Worm (Caenorhabditis elegans) whole organism, young adult: Measurements from ENCODE around the gene mab-10.

Experiments used
- D2030.7 ChIP-seq: fragments of 200-800 bp; sonication (Bioruptor generic); IDR thresholded peaks from 2 replicates; pipeline ENCODE4 v1.3.6; 2022; ENCODE audit warnings: missing genetic modification reagents, missing genetic modification characterization, missing compliant biosample characterization
- F23B12.7 ChIP-seq: sonication (generic microtip); optimal IDR thresholded peaks from 2 replicates; lab custom pipeline; 2017; ENCODE audit warnings: missing genetic modification characterization, mild to moderate bottlenecking, missing compliant biosample characterization, antibody characterized with exemption, moderate library complexity; ENCODE audit not compliant: insufficient read depth
- F33H1.4 ChIP-seq: fragments of 200-800 bp; sonication (Bioruptor generic); IDR thresholded peaks from 2 replicates; pipeline ENCODE4 v1.3.6; 2022; ENCODE audit warnings: missing genetic modification reagents, missing genetic modification characterization, missing compliant biosample characterization
- F49E8.2 ChIP-seq: sonication (generic microtip); optimal IDR thresholded peaks from 3 replicates; lab custom pipeline; 2017; ENCODE audit warnings: missing genetic modification characterization, mild to moderate bottlenecking, missing compliant biosample characterization, antibody characterized with exemption, moderate library complexity; ENCODE audit not compliant: insufficient read depth
- F55B11.4 ChIP-seq: sonication (generic microtip); optimal IDR thresholded peaks from 2 replicates; lab custom pipeline; 2016; ENCODE audit warnings: missing compliant biosample characterization, missing genetic modification characterization, borderline replicate concordance; ENCODE audit not compliant: insufficient read depth
- F57C9.4 ChIP-seq: sonication (generic microtip); optimal IDR thresholded peaks from 2 replicates; lab custom pipeline; 2017; ENCODE audit warnings: mild to moderate bottlenecking, missing genetic modification characterization, missing compliant biosample characterization
- T07F8.4 ChIP-seq: sonication (generic microtip); optimal IDR thresholded peaks from 2 replicates; lab custom pipeline; 2016; ENCODE audit warnings: mild to moderate bottlenecking, missing genetic modification characterization, moderate library complexity, missing compliant biosample characterization
- Y53F4B.3 ChIP-seq: fragments of 200-800 bp; sonication (Bioruptor generic); IDR thresholded peaks from 2 replicates; pipeline ENCODE4 v1.3.6; 2022; ENCODE audit warnings: missing genetic modification reagents, missing genetic modification characterization, missing compliant biosample characterization
- Y56A3A.18 ChIP-seq: fragments of 200-800 bp; sonication (Bioruptor generic); IDR thresholded peaks from 2 replicates; pipeline ENCODE4 v1.3.6; 2022; ENCODE audit warnings: missing genetic modification reagents, missing genetic modification characterization, missing compliant biosample characterization
- akir-1 ChIP-seq: fragments of 200-800 bp; sonication (Bioruptor generic); optimal IDR thresholded peaks from 2 replicates; lab custom pipeline; 2018; ENCODE audit warnings: mild to moderate bottlenecking, missing genetic modification characterization, moderate library complexity, missing compliant biosample characterization
- ama-1 ChIP-seq, 3 experiments: fragments of 150-350 bp in 1 of 3; sonication (generic microtip) in 2 of 3; optimal IDR thresholded peaks; 2 replicates each; lab custom pipeline; 2014 to 2018; ENCODE audit warnings: missing biosample characterization in 2 of 3, missing genetic modification characterization in 2 of 3, missing genetic modification reagents in 2 of 3
- ccch-3 ChIP-seq: fragments of 200-800 bp; sonication (Bioruptor generic); optimal IDR thresholded peaks from 2 replicates; lab custom pipeline; 2018; ENCODE audit warnings: mild to moderate bottlenecking, missing genetic modification characterization, missing compliant biosample characterization
- ceh-27 ChIP-seq: fragments of 200-800 bp; sonication (Bioruptor generic); optimal IDR thresholded peaks from 2 replicates; lab custom pipeline; 2018; ENCODE audit warnings: mild to moderate bottlenecking, missing genetic modification characterization, moderate library complexity, missing compliant biosample characterization
- ceh-58 ChIP-seq: fragments of 200-800 bp; sonication (Bioruptor generic); IDR thresholded peaks from 2 replicates; pipeline ENCODE4 v1.3.6; 2022; ENCODE audit warnings: missing genetic modification characterization, missing compliant biosample characterization
- chd-7 ChIP-seq: sonication (generic microtip); optimal IDR thresholded peaks from 2 replicates; lab custom pipeline; 2016; ENCODE audit warnings: mild to moderate bottlenecking, missing genetic modification characterization, moderate library complexity, missing compliant biosample characterization
- die-1 ChIP-seq: sonication (generic microtip); optimal IDR thresholded peaks from 2 replicates; lab custom pipeline; 2016; ENCODE audit warnings: missing genotype, mild to moderate bottlenecking, missing genetic modification characterization, missing compliant biosample characterization
- efl-1 ChIP-seq: fragments of 150-350 bp; optimal IDR thresholded peaks from 2 replicates; lab custom pipeline; 2014; ENCODE audit warnings: missing biosample characterization, missing genetic modification reagents, missing genetic modification characterization
- fkh-3 ChIP-seq: sonication (generic microtip); optimal IDR thresholded peaks from 2 replicates; lab custom pipeline; 2016; ENCODE audit warnings: mild to moderate bottlenecking, missing genetic modification characterization, missing compliant biosample characterization
- hlh-26 ChIP-seq: fragments of 200-800 bp; sonication (Bioruptor generic); conservative IDR thresholded peaks from 2 replicates; pipeline ENCODE4 v1.3.6; 2022; ENCODE audit warnings: missing genetic modification reagents, missing genetic modification characterization, missing compliant biosample characterization
- hmg-1.2 ChIP-seq: fragments of 200-800 bp; sonication (Bioruptor generic); IDR thresholded peaks from 2 replicates; pipeline ENCODE4 v1.3.6; 2022; ENCODE audit warnings: missing genetic modification reagents, missing genetic modification characterization, missing compliant biosample characterization
- hmg-20 ChIP-seq: fragments of 200-800 bp; sonication (Bioruptor generic); IDR thresholded peaks from 2 replicates; pipeline ENCODE4 v1.3.6; 2022; ENCODE audit warnings: missing genetic modification reagents, missing genetic modification characterization, missing compliant biosample characterization
- hrde-1 ChIP-seq: sonication (generic microtip); optimal IDR thresholded peaks from 2 replicates; lab custom pipeline; 2016; ENCODE audit warnings: missing genetic modification characterization, mild to moderate bottlenecking, missing compliant biosample characterization, moderate library complexity, missing genotype, missing genetic modification reagents, borderline replicate concordance
- hsf-1 ChIP-seq: fragments of 200-800 bp; sonication (Bioruptor generic); IDR thresholded peaks from 2 replicates; pipeline ENCODE4 v1.3.6; 2022; ENCODE audit warnings: missing genetic modification reagents, missing genetic modification characterization, missing compliant biosample characterization
- let-526 ChIP-seq: fragments of 200-800 bp; sonication (Bioruptor generic); IDR thresholded peaks from 2 replicates; pipeline ENCODE4 v1.3.6; 2022; ENCODE audit warnings: missing genetic modification reagents, missing genetic modification characterization, missing compliant biosample characterization
- lin-40 ChIP-seq: sonication (generic microtip); optimal IDR thresholded peaks from 2 replicates; lab custom pipeline; 2016; ENCODE audit warnings: missing genetic modification characterization, mild to moderate bottlenecking, missing compliant biosample characterization, missing genotype, missing genetic modification reagents
- madf-3 ChIP-seq: fragments of 200-800 bp; sonication (Bioruptor generic); IDR thresholded peaks from 2 replicates; pipeline ENCODE4 v1.3.6; 2022; ENCODE audit warnings: missing genetic modification reagents, missing genetic modification characterization, missing compliant biosample characterization
- madf-8 ChIP-seq: fragments of 200-800 bp; sonication (Bioruptor generic); conservative IDR thresholded peaks from 2 replicates; pipeline ENCODE4 v1.3.6; 2022; ENCODE audit warnings: missing genetic modification reagents, missing genetic modification characterization, missing compliant biosample characterization
- mcd-1 ChIP-seq: fragments of 200-800 bp; sonication (Bioruptor generic); IDR thresholded peaks from 2 replicates; pipeline ENCODE4 v1.3.6; 2022; ENCODE audit warnings: missing genetic modification reagents, missing genetic modification characterization, missing compliant biosample characterization
- nhr-179 ChIP-seq: sonication (generic microtip); optimal IDR thresholded peaks from 2 replicates; lab custom pipeline; 2016; ENCODE audit warnings: mild to moderate bottlenecking, missing genetic modification characterization, missing compliant biosample characterization
- repo-1 ChIP-seq: sonication (generic microtip); optimal IDR thresholded peaks from 2 replicates; lab custom pipeline; 2017; ENCODE audit warnings: mild to moderate bottlenecking, missing genetic modification characterization, missing compliant biosample characterization
- rpc-1 ChIP-seq, 2 experiments: fragments of 150-350 bp in 1 of 2; sonication (generic microtip) in 1 of 2; optimal IDR thresholded peaks; 2 replicates each; lab custom pipeline; 2014 to 2018; ENCODE audit warnings: missing biosample characterization in 1 of 2, missing genetic modification characterization in 1 of 2, missing genetic modification reagents in 1 of 2, missing genotype in 1 of 2
- somi-1 ChIP-seq: fragments of 200-800 bp; sonication (Bioruptor generic); optimal IDR thresholded peaks from 2 replicates; lab custom pipeline; 2018; ENCODE audit warnings: mild to moderate bottlenecking, missing genetic modification characterization, missing compliant biosample characterization
- zfh-2 ChIP-seq: fragments of 200-800 bp; sonication (Bioruptor generic); conservative IDR thresholded peaks from 2 replicates; pipeline ENCODE4 v1.3.6; 2022; ENCODE audit warnings: missing genetic modification reagents, missing genetic modification characterization, missing compliant biosample characterization
- ztf-22 ChIP-seq: fragments of 200-800 bp; sonication (Bioruptor generic); optimal IDR thresholded peaks from 2 replicates; lab custom pipeline; 2018; ENCODE audit warnings: mild to moderate bottlenecking, missing genetic modification characterization, moderate library complexity, missing compliant biosample characterization
- ztf-6 ChIP-seq: fragments of 200-800 bp; sonication (Bioruptor generic); IDR thresholded peaks from 2 replicates; pipeline ENCODE4 v1.3.6; 2022; ENCODE audit warnings: missing genetic modification reagents, missing genetic modification characterization, missing compliant biosample characterization

The mab-10 gene

ce11 chrII:10566458-10566857 lies 38.6 kb downstream of the mab-10 start:
- no peak for TF ChIP-seq ama-1 (optimal IDR thresholded peaks at IDR 0.05; lab: Kevin White, UChicago)
- no peak for TF ChIP-seq ama-1 (GFP tag; optimal IDR thresholded peaks at IDR 0.05; lab: Kevin White, UChicago)
- no peak for TF ChIP-seq akir-1 (GFP tag; lab: Kevin White, UChicago)
- no peak for TF ChIP-seq repo-1
- TF ChIP-seq zfh-2 = peak; percentile 59

DNA sequence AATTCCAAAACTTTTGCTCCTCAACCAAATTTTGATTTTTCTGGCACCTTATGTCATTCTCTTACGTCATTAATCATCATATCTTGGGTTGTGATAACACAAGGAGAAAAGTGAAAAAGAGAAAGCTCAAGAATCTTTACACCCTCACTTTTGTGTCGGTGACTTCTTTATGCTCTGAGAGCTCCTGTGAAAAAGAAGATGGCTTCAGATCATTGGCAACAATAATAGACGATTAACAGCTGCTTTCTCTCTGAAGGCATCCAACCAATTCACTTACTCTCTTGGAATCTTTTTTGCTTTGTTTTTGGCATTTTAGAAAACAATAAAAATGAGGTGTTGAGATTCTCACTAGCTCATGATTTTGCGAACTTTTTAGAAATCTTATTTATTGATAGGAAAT lies 41.6 kb downstream of the mab-10 start:
- no peak for TF ChIP-seq ztf-22 (GFP tag; lab: Kevin White, UChicago)
- no peak for TF ChIP-seq chd-7
- TF ChIP-seq F57C9.4 (tag; lab: Kevin White, UChicago) = no peak
- no peak for TF ChIP-seq F33H1.4
- no peak for TF ChIP-seq hmg-20 (GFP tag; lab: Robert Waterston, UW)
- no peak for TF ChIP-seq hlh-26 (GFP tag; lab: Robert Waterston, UW)
- TF ChIP-seq ccch-3 = no peak
- no peak for TF ChIP-seq Y53F4B.3 (GFP tag; lab: Robert Waterston, UW)
- no peak for TF ChIP-seq mcd-1
- TF ChIP-seq efl-1 (GFP tag; lab: Kevin White, UChicago) = no peak
- TF ChIP-seq D2030.7 (GFP tag; lab: Robert Waterston, UW) = no peak
- no peak for TF ChIP-seq hrde-1 (tag; lab: Kevin White, UChicago)
- no peak for TF ChIP-seq fkh-3
- TF ChIP-seq hsf-1 (GFP tag; lab: Robert Waterston, UW) = no peak
- TF ChIP-seq nhr-179 = no peak
- no peak for TF ChIP-seq somi-1 (GFP tag; lab: Kevin White, UChicago)
- TF ChIP-seq F55B11.4 (tag; lab: Kevin White, UChicago) = no peak
- TF ChIP-seq ceh-27 = no peak
- no peak for TF ChIP-seq ceh-58 (GFP tag; lab: Robert Waterston, UW)
- TF ChIP-seq, all 124 proteins: peak for 0

DNA sequence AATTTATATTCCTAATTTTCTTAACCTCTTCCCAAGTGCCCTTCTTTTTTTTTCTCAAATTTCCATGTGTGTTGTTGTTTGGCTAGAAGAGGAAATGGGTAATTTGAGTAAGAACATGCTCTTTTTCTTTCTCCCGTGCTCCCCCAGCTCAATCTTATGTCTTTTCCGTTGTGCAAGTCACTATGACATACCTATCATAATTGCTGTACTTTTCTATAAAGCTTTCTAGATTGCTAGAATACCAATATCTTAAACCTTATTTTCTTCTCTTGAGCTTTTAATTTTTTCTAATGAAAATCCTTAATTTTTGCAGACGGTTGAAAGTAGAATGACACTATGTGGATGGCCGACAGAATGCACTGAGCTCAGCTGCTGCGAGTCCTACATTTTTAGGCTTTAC lies 42.4 kb downstream of the mab-10 start, which contains the start of gene txt-13:
txt-13 (plus strand) TSS at position 301 of the 400 bp plus-strand sequence.
- TF ChIP-seq akir-1 (GFP tag; lab: Kevin White, UChicago) (no peak), lin-40 (tag; lab: Kevin White, UChicago) (no peak), ztf-6 (GFP tag; lab: Robert Waterston, UW) (no peak), rpc-1 (optimal IDR thresholded peaks at IDR 0.05; lab: Kevin White, UChicago) (no peak), rpc-1 (tag; optimal IDR thresholded peaks at IDR 0.05; lab: Kevin White, UChicago) (no peak), madf-3 (GFP tag; lab: Robert Waterston, UW) (no peak), Y56A3A.18 (GFP tag; lab: Robert Waterston, UW) (no peak), madf-8 (no peak)
- TF ChIP-seq, all 124 proteins: peak for 0

ce11 chrII:10571967-10572366 lies 44.1 kb downstream of the mab-10 start, which contains the start of gene C06A1.3:
TSS of gene C06A1.3 (plus strand) at chrII:10572267.
- no peak for TF ChIP-seq F49E8.2 (tag; lab: Kevin White, UChicago)
- TF ChIP-seq hmg-1.2 (GFP tag; lab: Robert Waterston, UW) = no peak
- TF ChIP-seq let-526 (GFP tag; lab: Robert Waterston, UW) = no peak
- no peak for TF ChIP-seq F23B12.7 (tag; lab: Kevin White, UChicago)
- TF ChIP-seq chd-7 = no peak
- no peak for TF ChIP-seq T07F8.4 (tag; lab: Kevin White, UChicago)
- TF ChIP-seq die-1 = no peak
- TF ChIP-seq hrde-1 (tag; lab: Kevin White, UChicago) = no peak
